Fruit fly (Drosophila melanogaster): Measurements from ENCODE around the gene CG43147.

DNA sequence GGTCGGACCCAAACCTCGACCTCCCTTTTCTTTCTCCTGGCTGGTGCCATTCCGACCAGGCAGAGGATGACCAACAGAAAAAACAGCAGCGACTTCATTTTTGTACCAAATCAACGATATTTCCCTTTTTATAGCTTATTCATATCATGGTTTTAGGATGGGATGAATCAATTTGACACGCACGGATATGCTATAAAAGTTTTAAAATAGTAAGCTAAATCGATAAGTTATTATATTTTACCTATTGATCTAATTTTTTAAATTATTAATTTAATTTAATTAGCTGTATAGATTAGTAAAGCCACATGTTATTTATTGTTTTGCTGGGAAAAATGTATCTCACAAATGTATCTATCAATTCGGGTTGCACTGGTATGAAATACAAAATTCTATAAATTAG lies 1.0 kb downstream of the CG43147 start, which contains the start of gene CG42481:
- TF ChIP-seq pan (optimal IDR thresholded peaks at IDR 0.05) (no peak), CG8478 (optimal IDR thresholded peaks at IDR 0.05) (no peak), EcR (GFP tag; optimal IDR thresholded peaks at IDR 0.05) (no peak), psq (optimal IDR thresholded peaks at IDR 0.05) (no peak), usp (GFP tag; optimal IDR thresholded peaks at IDR 0.05) (no peak)

Measured in whole organism.